Fruit fly (Drosophila melanogaster) whole organism: ENCODE results near the gene CG43954.

Experiments used
- CG8478 ChIP-seq: fragments of >200 bp; optimal IDR thresholded peaks from 2 replicates; lab custom pipeline; 2018; ENCODE audit warnings: inconsistent platforms
- Dll ChIP-seq: fragments of >200 bp; optimal IDR thresholded peaks from 2 replicates; lab custom pipeline; 2017
- EcR ChIP-seq, 2 experiments: fragments of >200 bp; optimal IDR thresholded peaks; 2 replicates each; lab custom pipeline; 2017; ENCODE audit warnings: missing biosample characterization in 2 of 2, missing genetic modification characterization in 2 of 2, missing genetic modification reagents in 2 of 2
- pan ChIP-seq: fragments of >200 bp; optimal IDR thresholded peaks from 2 replicates; lab custom pipeline; 2017
- usp ChIP-seq: fragments of >200 bp; optimal IDR thresholded peaks from 2 replicates; lab custom pipeline; 2017; ENCODE audit warnings: missing biosample characterization, missing genetic modification characterization, mixed read lengths

DNA sequence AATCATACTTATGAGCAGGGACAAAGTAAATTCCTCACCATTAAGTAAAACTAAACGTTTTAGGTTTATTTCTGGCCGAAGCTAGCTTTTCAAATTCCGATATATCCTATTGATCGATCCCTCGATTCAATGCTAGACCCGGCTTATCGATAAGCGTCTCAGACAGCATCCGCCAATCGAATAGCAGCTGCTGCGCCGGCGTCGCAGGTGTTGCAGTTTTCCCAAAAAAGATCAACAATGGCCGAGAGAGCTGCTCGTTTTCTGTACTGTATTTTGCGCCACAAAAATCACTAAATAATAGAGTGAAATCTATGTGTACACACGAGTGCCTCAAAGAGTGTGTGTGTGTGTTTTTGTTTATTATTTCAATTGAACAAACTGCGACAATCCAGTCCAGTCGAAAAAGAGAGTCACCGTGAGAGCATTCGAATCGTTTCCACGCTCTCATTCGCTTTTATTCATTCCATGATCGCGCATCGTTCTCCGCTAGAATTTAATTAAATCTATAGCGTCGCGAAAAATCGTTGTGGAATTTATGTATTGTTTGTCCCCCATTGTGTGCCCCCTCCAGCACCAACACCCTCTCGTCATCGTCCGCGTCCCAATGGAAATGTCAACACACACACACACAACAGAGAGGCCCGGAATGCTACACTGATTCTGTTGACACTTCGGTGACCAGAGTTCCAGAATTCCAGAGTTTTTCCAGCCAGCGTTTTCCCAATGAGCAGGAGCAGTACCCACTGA is 2.1 kb upstream of the CG43954 start:
- no peak for TF ChIP-seq EcR (GFP tag; optimal IDR thresholded peaks at IDR 0.05; lab: Kevin White, UChicago)
- TF ChIP-seq pan (lab: Kevin White, UChicago), result no peak
- TF ChIP-seq CG8478 (lab: Kevin White, UChicago), result no peak
- peak; percentile 19 for TF ChIP-seq Dll
- no peak for TF ChIP-seq usp (GFP tag; lab: Kevin White, UChicago)
